Worm (Caenorhabditis elegans) whole organism, L2 larva: ENCODE results near the gene C16D9.3.

Experiments used
- R02D3.7 ChIP-seq: fragments of 150-350 bp; optimal IDR thresholded peaks from 2 replicates; lab custom pipeline; 2014; ENCODE audit warnings: missing biosample characterization, missing genetic modification characterization
- aly-2 ChIP-seq: fragments of 150-350 bp; optimal IDR thresholded peaks from 2 replicates; lab custom pipeline; 2014; ENCODE audit warnings: missing biosample characterization, missing genetic modification characterization
- blmp-1 ChIP-seq: sonication (generic microtip); optimal IDR thresholded peaks from 2 replicates; lab custom pipeline; 2017; ENCODE audit warnings: missing genetic modification characterization, mild to moderate bottlenecking, missing compliant biosample characterization, antibody characterized with exemption, moderate library complexity; ENCODE audit not compliant: insufficient read depth
- elt-3 ChIP-seq: sonication (generic microtip); optimal IDR thresholded peaks from 2 replicates; lab custom pipeline; 2017; ENCODE audit warnings: missing biosample characterization, missing genetic modification characterization
- gmeb-1 ChIP-seq: fragments of 150-350 bp; optimal IDR thresholded peaks from 2 replicates; lab custom pipeline; 2014; ENCODE audit warnings: missing biosample characterization, missing genetic modification characterization
- lin-11 ChIP-seq: fragments of 150-350 bp; sonication (generic microtip); optimal IDR thresholded peaks from 2 replicates; lab custom pipeline; 2014; ENCODE audit warnings: missing biosample characterization, missing genetic modification characterization, inconsistent platforms, mixed read lengths
- mdl-1 ChIP-seq, 2 experiments: fragments of 150-350 bp in 1 of 2; sonication (generic microtip) in 1 of 2; optimal IDR thresholded peaks; 2 replicates each; lab custom pipeline; 2017; ENCODE audit warnings: missing biosample characterization in 2 of 2, missing genetic modification characterization in 2 of 2
- nhr-11 ChIP-seq: fragments of 150-350 bp; optimal IDR thresholded peaks from 2 replicates; lab custom pipeline; 2014; ENCODE audit warnings: missing biosample characterization, missing genetic modification characterization
- nhr-12 ChIP-seq: fragments of 150-350 bp; optimal IDR thresholded peaks from 2 replicates; lab custom pipeline; 2014; ENCODE audit warnings: missing biosample characterization, missing genetic modification characterization
- nhr-21 ChIP-seq: fragments of 150-350 bp; optimal IDR thresholded peaks from 2 replicates; lab custom pipeline; 2014; ENCODE audit warnings: missing biosample characterization, missing genetic modification characterization
- nhr-237 ChIP-seq: fragments of 150-350 bp; optimal IDR thresholded peaks from 2 replicates; lab custom pipeline; 2014; ENCODE audit warnings: missing biosample characterization, missing genetic modification characterization
- nhr-77 ChIP-seq: fragments of 150-350 bp; optimal IDR thresholded peaks from 2 replicates; lab custom pipeline; 2014; ENCODE audit warnings: missing biosample characterization, missing genetic modification characterization
- ztf-4 ChIP-seq: fragments of 150-350 bp; optimal IDR thresholded peaks from 2 replicates; lab custom pipeline; 2014; ENCODE audit warnings: missing biosample characterization, missing genetic modification characterization

- TF ChIP-seq nhr-21 (tag; lab: Kevin White, UChicago) (no peak), blmp-1 (tag; lab: Kevin White, UChicago) (no peak), gmeb-1 (tag; lab: Kevin White, UChicago) (no peak), R02D3.7 (no peak), nhr-11 (tag; lab: Kevin White, UChicago) (no peak), nhr-12 (tag; lab: Kevin White, UChicago) (no peak), ztf-4 (tag; lab: Kevin White, UChicago) (no peak), nhr-77 (no peak), elt-3 (no peak), aly-2 (tag; lab: Kevin White, UChicago) (no peak), lin-11 (tag; lab: Kevin White, UChicago) (no peak), nhr-237 (no peak), mdl-1 (tag; optimal IDR thresholded peaks at IDR 0.05; lab: Kevin White, UChicago) (no peak)
These were observed 26.0 kb downstream of the C16D9.3 start, which contains the start of gene K07C11.7 for ce11 chrV:8213868-8214267.
